Worm (Caenorhabditis elegans) whole organism, L3 larva: ENCODE results near the gene F15E6.3.

Source experiments
- ZK546.5 ChIP-seq: sonication (generic microtip); optimal IDR thresholded peaks from 2 replicates; lab custom pipeline; 2017; ENCODE audit warnings: missing biosample characterization, missing genetic modification characterization
- aly-2 ChIP-seq: fragments of 150-350 bp; optimal IDR thresholded peaks from 2 replicates; lab custom pipeline; 2014; ENCODE audit warnings: missing biosample characterization, missing genetic modification characterization
- ama-1 ChIP-seq: fragments of 150-350 bp; optimal IDR thresholded peaks from 2 replicates; lab custom pipeline; 2018
- ceh-16 ChIP-seq: sonication (generic microtip); optimal IDR thresholded peaks from 2 replicates; lab custom pipeline; 2017; ENCODE audit warnings: missing biosample characterization, missing genetic modification characterization
- ceh-28 ChIP-seq: fragments of 150-350 bp; optimal IDR thresholded peaks from 2 replicates; lab custom pipeline; 2014; ENCODE audit warnings: missing biosample characterization, missing genetic modification reagents, missing genetic modification characterization
- ceh-82 ChIP-seq: fragments of 150-350 bp; optimal IDR thresholded peaks from 2 replicates; lab custom pipeline; 2014; ENCODE audit warnings: missing biosample characterization, missing genetic modification characterization
- ceh-9 ChIP-seq: sonication (generic microtip); optimal IDR thresholded peaks from 2 replicates; lab custom pipeline; 2018; ENCODE audit warnings: missing biosample characterization, missing genetic modification characterization
- daf-12 ChIP-seq: fragments of 150-350 bp; optimal IDR thresholded peaks from 2 replicates; lab custom pipeline; 2014; ENCODE audit warnings: missing biosample characterization, missing genetic modification reagents, missing genetic modification characterization
- elt-2 ChIP-seq: sonication (generic microtip); optimal IDR thresholded peaks from 2 replicates; lab custom pipeline; 2016; ENCODE audit warnings: missing genetic modification reagents, mild to moderate bottlenecking, missing genetic modification characterization, missing compliant biosample characterization
- elt-3 ChIP-seq, 3 experiments: fragments of 150-350 bp in 1 of 3; sonication (generic microtip) in 2 of 3; optimal IDR thresholded peaks; 2 replicates in 2 of 3; 4 replicates in 1 of 3; lab custom pipeline; 2014 to 2017; ENCODE audit warnings: missing biosample characterization in 3 of 3, missing genetic modification characterization in 3 of 3
- eor-1 ChIP-seq, 2 experiments: fragments of 150-350 bp; optimal IDR thresholded peaks; 2 replicates each; lab custom pipeline; 2014 to 2018; ENCODE audit warnings: missing biosample characterization in 2 of 2, missing genetic modification characterization in 2 of 2
- fkh-2 ChIP-seq: fragments of 150-350 bp; optimal IDR thresholded peaks from 2 replicates; lab custom pipeline; 2014; ENCODE audit warnings: missing biosample characterization, missing genetic modification reagents, missing genetic modification characterization
- fos-1 ChIP-seq: fragments of 150-350 bp; optimal IDR thresholded peaks from 2 replicates; lab custom pipeline; 2014; ENCODE audit warnings: missing biosample characterization, missing genetic modification characterization
- hmg-11 ChIP-seq: sonication (generic microtip); optimal IDR thresholded peaks from 2 replicates; lab custom pipeline; 2016; ENCODE audit warnings: missing genetic modification characterization, missing compliant biosample characterization
- jun-1 ChIP-seq: fragments of 150-350 bp; optimal IDR thresholded peaks from 2 replicates; lab custom pipeline; 2014; ENCODE audit warnings: missing biosample characterization, missing genetic modification reagents, missing genetic modification characterization
- lin-15B ChIP-seq: fragments of 150-350 bp; optimal IDR thresholded peaks from 2 replicates; lab custom pipeline; 2014; ENCODE audit warnings: missing biosample characterization, missing genetic modification characterization
- lin-39 ChIP-seq: fragments of 150-350 bp; optimal IDR thresholded peaks from 2 replicates; lab custom pipeline; 2018; ENCODE audit warnings: missing biosample characterization, missing genetic modification reagents, missing genetic modification characterization
- lsy-12 ChIP-seq: sonication (generic microtip); optimal IDR thresholded peaks from 2 replicates; lab custom pipeline; 2016; ENCODE audit warnings: mild to moderate bottlenecking, missing genetic modification characterization, missing compliant biosample characterization
- mdl-1 ChIP-seq: fragments of 150-350 bp; optimal IDR thresholded peaks from 2 replicates; lab custom pipeline; 2014; ENCODE audit warnings: missing biosample characterization, missing genetic modification characterization
- mml-1 ChIP-seq: fragments of 150-350 bp; sonication (generic microtip); optimal IDR thresholded peaks from 3 replicates; lab custom pipeline; 2014; ENCODE audit warnings: missing biosample characterization, missing genetic modification characterization
- nfya-1 ChIP-seq: sonication (generic microtip); optimal IDR thresholded peaks from 2 replicates; lab custom pipeline; 2017; ENCODE audit warnings: missing genetic modification characterization, mild to moderate bottlenecking, missing compliant biosample characterization, antibody characterized with exemption, moderate library complexity; ENCODE audit not compliant: insufficient read depth
- nhr-11 ChIP-seq: fragments of 150-350 bp; optimal IDR thresholded peaks from 2 replicates; lab custom pipeline; 2014; ENCODE audit warnings: missing biosample characterization, missing genetic modification characterization
- nhr-12 ChIP-seq: fragments of 150-350 bp; optimal IDR thresholded peaks from 2 replicates; lab custom pipeline; 2014; ENCODE audit warnings: missing biosample characterization, missing genetic modification characterization
- nhr-23 ChIP-seq: fragments of 150-350 bp; optimal IDR thresholded peaks from 2 replicates; lab custom pipeline; 2014; ENCODE audit warnings: missing biosample characterization, missing genetic modification reagents, missing genetic modification characterization
- nhr-237 ChIP-seq: fragments of 150-350 bp; optimal IDR thresholded peaks from 2 replicates; lab custom pipeline; 2014; ENCODE audit warnings: missing biosample characterization, missing genetic modification characterization
- nhr-28 ChIP-seq: fragments of 150-350 bp; optimal IDR thresholded peaks from 2 replicates; lab custom pipeline; 2014; ENCODE audit warnings: missing biosample characterization, missing genetic modification characterization
- nhr-43 ChIP-seq: sonication (generic microtip); optimal IDR thresholded peaks from 2 replicates; lab custom pipeline; 2016; ENCODE audit warnings: mild to moderate bottlenecking, missing genetic modification characterization, missing compliant biosample characterization; ENCODE audit not compliant: poor library complexity, severe bottlenecking
- nhr-67 ChIP-seq: fragments of 150-350 bp; optimal IDR thresholded peaks from 2 replicates; lab custom pipeline; 2014; ENCODE audit warnings: missing biosample characterization, missing genetic modification characterization
- nhr-76 ChIP-seq: fragments of 150-350 bp; sonication (generic microtip); optimal IDR thresholded peaks from 5 replicates; lab custom pipeline; 2014; ENCODE audit warnings: missing biosample characterization, missing genetic modification characterization
- nhr-77 ChIP-seq: fragments of 150-350 bp; optimal IDR thresholded peaks from 2 replicates; lab custom pipeline; 2014; ENCODE audit warnings: missing biosample characterization, missing genetic modification characterization
- pha-4 ChIP-seq: fragments of 150-350 bp; optimal IDR thresholded peaks from 2 replicates; lab custom pipeline; 2014; ENCODE audit warnings: missing biosample characterization, missing genetic modification reagents, missing genetic modification characterization
- sea-2 ChIP-seq: fragments of 150-350 bp; sonication (generic microtip); optimal IDR thresholded peaks from 4 replicates; lab custom pipeline; 2014; ENCODE audit warnings: missing biosample characterization, missing genetic modification reagents, missing genetic modification characterization
- skn-1 ChIP-seq: fragments of 150-350 bp; optimal IDR thresholded peaks from 2 replicates; lab custom pipeline; 2014; ENCODE audit warnings: missing biosample characterization, missing genetic modification characterization
- snpc-4 ChIP-seq: fragments of 150-350 bp; optimal IDR thresholded peaks from 2 replicates; lab custom pipeline; 2014; ENCODE audit warnings: missing biosample characterization, missing genetic modification characterization
- tbx-2 ChIP-seq: sonication (generic microtip); optimal IDR thresholded peaks from 2 replicates; lab custom pipeline; 2016; ENCODE audit warnings: mild to moderate bottlenecking, missing genetic modification characterization, missing compliant biosample characterization
- unc-39 ChIP-seq: sonication (generic microtip); optimal IDR thresholded peaks from 4 replicates; lab custom pipeline; 2017; ENCODE audit warnings: missing biosample characterization, missing genetic modification characterization
- unc-62 ChIP-seq: fragments of 150-350 bp; sonication (generic microtip); optimal IDR thresholded peaks from 4 replicates; lab custom pipeline; 2014; ENCODE audit warnings: missing biosample characterization, missing genetic modification reagents, missing genetic modification characterization
- ztf-11 ChIP-seq: fragments of 150-350 bp; optimal IDR thresholded peaks from 2 replicates; lab custom pipeline; 2014; ENCODE audit warnings: missing biosample characterization, missing genetic modification characterization

The F15E6.3 gene

ce11 chrIV:4265951-4266350 lies 28.7 kb upstream of the F15E6.3 start:
- TF ChIP-seq nhr-237 (tag; lab: Kevin White, UChicago): no peak
- TF ChIP-seq nhr-67 (tag; lab: Kevin White, UChicago): no peak
- no peak for TF ChIP-seq aly-2
- no peak for TF ChIP-seq elt-2 (tag; lab: Kevin White, UChicago)
- no peak for TF ChIP-seq elt-3 (tag; optimal IDR thresholded peaks at IDR 0.05; lab: Kevin White, UChicago)
- no peak for TF ChIP-seq ZK546.5
- no peak for TF ChIP-seq unc-39 (tag; lab: Kevin White, UChicago)
- TF ChIP-seq hmg-11: no peak
- TF ChIP-seq nhr-28 (tag; lab: Kevin White, UChicago): no peak
- no peak for TF ChIP-seq skn-1 (tag; lab: Kevin White, UChicago)
- TF ChIP-seq snpc-4 (tag; lab: Kevin White, UChicago): no peak
- no peak for TF ChIP-seq sea-2 (GFP tag; lab: Kevin White, UChicago)
- TF ChIP-seq tbx-2 (tag; lab: Kevin White, UChicago): no peak
- TF ChIP-seq daf-12: no peak
- TF ChIP-seq nhr-23 (tag; lab: Kevin White, UChicago): no peak
- no peak for TF ChIP-seq lin-39
- TF ChIP-seq nhr-43: no peak

- TF ChIP-seq nhr-43 (no peak), eor-1 (tag; optimal IDR thresholded peaks at IDR 0.05; lab: Kevin White, UChicago) (no peak), nhr-237 (tag; lab: Kevin White, UChicago) (no peak), nhr-76 (tag; lab: Kevin White, UChicago) (no peak), lsy-12 (tag; lab: Kevin White, UChicago) (no peak), sea-2 (GFP tag; lab: Kevin White, UChicago) (no peak), nfya-1 (tag; lab: Kevin White, UChicago) (no peak), lin-15B (tag; lab: Kevin White, UChicago) (no peak), ceh-82 (tag; lab: Kevin White, UChicago) (no peak), nhr-23 (tag; lab: Kevin White, UChicago) (no peak), ztf-11 (tag; lab: Kevin White, UChicago) (no peak), ceh-9 (tag; lab: Kevin White, UChicago) (no peak), mdl-1 (tag; lab: Kevin White, UChicago) (no peak), jun-1 (no peak), unc-39 (tag; lab: Kevin White, UChicago) (no peak), unc-62 (no peak), ZK546.5 (no peak), mml-1 (tag; lab: Kevin White, UChicago) (no peak), skn-1 (tag; lab: Kevin White, UChicago) (no peak)
Measured at ce11 chrIV:4267320-4267719, 27.4 kb upstream of the F15E6.3 start, which contains the start of gene F36A4.4. F36A4.4 (plus strand) TSS chrIV:4267620.

- no peak for TF ChIP-seq ceh-28 (tag; lab: Kevin White, UChicago)
Measured at ce11 chrIV:4269308-4269707, 25.4 kb upstream of the F15E6.3 start, which contains the start of gene F36A4.3. F36A4.3 (plus strand) TSS chrIV:4269608.

ce11 chrIV:4270925-4271324 lies 23.8 kb upstream of the F15E6.3 start, which contains the start of gene F36A4.2:
F36A4.2 (plus strand) TSS chrIV:4271225.
- TF ChIP-seq nhr-77 (tag; lab: Kevin White, UChicago) (no peak), tbx-2 (tag; lab: Kevin White, UChicago) (no peak), jun-1 (no peak), ama-1 (lab: Kevin White, UChicago) (no peak), nhr-12 (tag; lab: Kevin White, UChicago) (no peak), fos-1 (no peak), nhr-67 (tag; lab: Kevin White, UChicago) (no peak), lin-15B (tag; lab: Kevin White, UChicago) (no peak), ceh-9 (tag; lab: Kevin White, UChicago) (no peak), elt-2 (tag; lab: Kevin White, UChicago) (no peak), pha-4 (tag; lab: Kevin White, UChicago) (no peak), nhr-11 (tag; lab: Kevin White, UChicago) (no peak), elt-3 (tag; optimal IDR thresholded peaks at IDR 0.05; lab: Kevin White, UChicago) (no peak), skn-1 (tag; lab: Kevin White, UChicago) (no peak), unc-39 (tag; lab: Kevin White, UChicago) (no peak), unc-62 (no peak), nhr-23 (tag; lab: Kevin White, UChicago) (no peak), ceh-16 (tag; lab: Kevin White, UChicago) (no peak), nfya-1 (tag; lab: Kevin White, UChicago) (no peak), fkh-2 (tag; lab: Kevin White, UChicago) (no peak)
